Fruit fly (Drosophila melanogaster) ovary, adult (tissue): ENCODE data around the gene CG3505.
A peak's percentile ranks its signal among the peaks of the same experiment; 100 is the strongest.

Experiments
- CG17801 ChIP-seq: fragments of 200-800 bp; optimal IDR thresholded peaks from 2 replicates; lab custom pipeline; 2019; ENCODE audit warnings: missing biosample characterization, mild to moderate bottlenecking, missing genetic modification characterization, moderate library complexity; ENCODE audit not compliant: partially characterized antibody

CG3505 gene

DNA sequence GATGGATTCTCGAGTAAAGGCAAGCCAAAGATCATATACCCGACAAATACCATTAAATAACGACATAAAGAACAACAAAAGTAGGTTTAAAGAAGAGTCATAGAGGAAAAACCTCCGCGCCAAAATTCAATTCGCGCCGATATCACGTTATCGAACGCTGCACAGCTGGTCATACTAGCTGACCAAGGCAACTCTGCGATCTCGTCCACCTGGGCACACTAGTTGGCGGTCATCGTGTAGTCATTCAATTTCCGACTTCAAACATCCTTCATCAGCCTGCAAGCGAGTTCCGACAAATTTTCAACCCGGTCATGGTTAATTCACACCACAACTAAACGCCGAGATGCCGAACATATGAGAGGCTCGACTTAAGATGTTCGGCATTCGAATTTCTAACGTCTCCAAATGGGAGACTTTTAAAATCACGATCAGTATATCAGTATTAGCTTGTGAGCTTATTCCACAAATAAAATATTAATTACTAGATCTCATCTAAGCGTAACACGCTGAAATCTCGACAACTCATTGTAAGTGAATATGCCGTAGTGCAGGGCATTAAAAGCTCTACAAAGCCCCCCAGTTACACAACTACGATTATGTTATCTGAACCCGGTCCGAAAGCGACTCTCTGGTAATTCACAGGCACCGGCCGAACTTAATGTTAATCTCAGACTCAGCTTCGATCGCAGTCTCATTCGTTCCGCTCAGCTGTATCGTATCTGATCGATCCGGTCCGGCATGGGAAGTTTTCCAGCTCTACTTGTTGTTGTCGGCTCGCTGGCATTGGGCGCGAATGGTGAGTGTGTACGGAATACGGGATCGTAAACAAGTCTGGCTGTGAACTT lies at the start of gene CG3505:
Gene CG3505 (plus strand): TSS at position 688 of the 845 bp plus-strand sequence.
- no peak for TF ChIP-seq CG17801 (GFP tag; lab: Kevin White, UChicago)

DNA sequence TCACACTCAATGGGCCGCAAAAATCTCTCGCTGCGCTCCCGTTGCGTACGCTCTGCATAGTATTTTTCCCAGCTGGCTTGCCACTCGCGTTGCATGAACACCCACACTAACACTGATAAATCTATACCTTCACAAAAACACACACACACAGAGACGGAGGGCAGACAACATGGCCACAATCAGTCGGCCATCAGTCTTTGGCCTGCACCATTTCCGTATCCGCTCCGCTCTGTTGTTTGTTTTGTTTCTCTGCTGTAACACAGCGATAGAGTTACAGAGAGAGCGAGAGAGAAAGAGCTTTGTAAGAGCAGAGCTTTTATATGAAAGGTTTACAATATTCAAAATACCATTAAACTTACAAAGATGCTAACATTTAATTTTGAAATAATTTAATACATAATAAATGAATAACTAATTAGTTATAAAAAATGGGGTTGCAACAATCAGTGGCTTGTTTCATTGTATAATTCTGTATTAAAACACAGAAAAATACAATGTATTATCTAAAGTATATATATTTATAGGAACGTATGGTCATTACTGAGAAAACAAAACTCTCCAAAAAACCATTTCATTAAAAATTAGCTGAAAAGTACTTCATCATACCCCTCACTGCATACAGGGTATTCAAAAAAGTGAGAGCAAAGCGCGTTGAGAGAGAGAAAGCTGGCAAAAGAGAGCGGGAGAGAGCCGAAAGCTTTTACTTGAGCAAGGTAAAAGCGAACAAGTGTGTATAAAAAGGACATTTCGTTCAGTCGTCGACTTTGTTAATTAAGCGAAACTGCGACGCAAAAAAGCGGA lies 48.2 kb upstream of the CG3505 start, which contains the start of gene CG14853:
Gene CG14853 (plus strand): TSS at position 751 of the 801 bp plus-strand sequence.
- no peak for TF ChIP-seq CG17801 (GFP tag; lab: Kevin White, UChicago)

DNA sequence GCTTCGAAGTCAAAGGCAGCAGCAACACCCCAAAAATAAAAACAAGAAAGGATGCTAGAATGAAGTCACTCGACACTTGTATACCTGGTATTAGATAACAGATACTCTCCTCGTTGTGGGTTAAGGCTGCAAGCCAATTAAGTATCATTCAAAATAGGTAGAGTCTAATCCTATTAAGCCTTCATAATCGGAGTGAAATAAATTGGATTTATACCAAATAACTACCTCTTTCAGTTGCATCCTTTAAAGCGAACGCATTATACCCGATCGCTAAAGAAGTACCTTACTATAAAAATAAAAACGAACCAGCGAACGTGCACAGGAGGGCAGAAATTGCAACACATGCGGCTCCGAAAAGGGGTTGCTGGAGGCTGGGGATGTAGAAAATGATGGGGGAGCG lies 34.7 kb upstream of the CG3505 start:
- no peak for TF ChIP-seq CG17801 (GFP tag; lab: Kevin White, UChicago)

DNA sequence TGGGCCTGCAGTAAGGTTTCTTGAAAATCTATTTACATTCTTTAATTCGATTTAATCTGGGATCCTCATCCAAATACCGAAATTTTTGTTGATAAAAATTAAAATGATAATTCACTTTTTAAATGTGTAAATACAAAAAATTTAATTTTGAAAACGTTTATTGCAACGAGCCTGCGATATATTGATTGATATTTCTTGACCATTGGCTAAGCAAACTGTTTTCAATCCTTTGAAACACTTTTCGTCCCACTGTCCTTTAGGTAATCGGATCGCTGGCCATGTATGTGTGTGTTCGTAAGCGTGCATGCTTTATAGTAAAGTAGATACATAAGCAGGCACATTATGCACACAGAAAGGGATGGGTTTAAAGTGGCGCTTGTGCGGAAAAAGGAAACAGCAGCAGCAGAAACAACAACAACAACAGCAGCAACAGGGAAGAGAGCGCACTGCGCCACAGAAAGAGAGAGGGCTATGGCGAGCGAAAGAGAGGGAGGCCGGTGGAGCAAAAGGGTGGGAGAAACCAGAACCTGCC lies 33.1 kb upstream of the CG3505 start:
- TF ChIP-seq CG17801 (GFP tag; lab: Kevin White, UChicago) = no peak

DNA sequence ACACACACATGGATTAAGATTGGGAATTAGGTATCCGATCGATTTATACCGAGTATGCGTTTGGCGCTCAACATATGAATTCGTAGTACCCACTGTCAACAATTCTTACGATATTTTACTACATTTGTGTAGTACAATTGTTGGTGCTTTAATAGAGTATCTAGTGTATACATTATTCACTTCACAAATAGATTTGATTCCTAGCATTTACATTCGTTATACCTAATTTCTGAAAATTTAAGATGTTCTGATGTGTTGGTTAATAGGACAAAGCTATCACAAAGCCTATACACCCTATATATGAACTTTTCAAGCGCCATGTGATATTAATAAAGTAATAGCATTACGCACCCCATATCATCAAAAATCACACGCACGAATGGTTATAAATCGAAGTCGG lies 32.6 kb upstream of the CG3505 start:
- TF ChIP-seq CG17801 (GFP tag; lab: Kevin White, UChicago) = no peak

DNA sequence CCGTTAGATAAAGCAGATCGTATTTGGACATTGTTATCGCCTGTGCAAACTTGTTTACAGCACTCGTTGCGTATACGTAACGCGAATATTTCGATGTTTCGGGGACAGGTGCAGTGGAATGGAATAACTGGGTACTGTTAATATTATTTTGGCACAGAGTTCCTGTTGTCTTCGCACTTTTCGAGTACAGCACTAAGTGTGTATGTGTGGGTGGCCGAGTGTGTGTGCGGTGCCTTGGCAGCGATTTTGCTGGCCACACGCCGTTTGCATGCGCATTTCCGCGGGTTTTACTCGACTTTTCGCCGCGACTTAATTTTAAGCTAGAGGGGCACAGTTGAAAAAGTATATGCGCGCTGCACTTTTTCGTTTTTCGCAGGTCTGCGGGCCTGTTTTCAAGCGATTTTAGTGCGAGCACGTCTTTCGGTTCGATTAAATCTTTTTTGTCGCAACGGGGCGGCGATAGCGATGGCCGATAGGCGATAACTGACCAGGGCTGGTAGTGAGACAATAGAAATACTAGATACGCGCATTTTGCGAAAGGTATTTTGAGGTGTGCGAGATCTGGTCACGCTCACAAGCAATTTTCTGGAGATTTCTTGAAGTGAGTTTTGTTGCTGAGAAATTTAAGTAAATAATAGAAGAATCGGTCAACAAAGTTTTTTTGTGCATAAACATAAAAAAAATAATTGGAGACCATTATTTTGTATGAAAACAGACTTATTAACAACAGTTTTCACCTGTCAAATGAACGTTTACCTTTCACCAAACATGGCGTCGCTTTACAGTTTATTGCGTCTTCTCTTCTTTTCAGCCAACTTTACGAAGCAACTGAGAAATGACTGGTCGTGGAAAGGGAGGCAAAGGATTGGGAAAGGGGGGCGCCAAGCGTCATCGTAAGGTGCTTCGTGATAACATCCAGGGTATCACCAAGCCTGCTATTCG lies 31.8 kb upstream of the CG3505 start, which contains the start of the genes put and His4r:
Gene put (minus strand): TSS at position 489 of the 942 bp plus-strand sequence.
Gene His4r (plus strand): TSS at position 541 of the 942 bp plus-strand sequence.
- TF ChIP-seq CG17801 (GFP tag; lab: Kevin White, UChicago) = peak; percentile 29

DNA sequence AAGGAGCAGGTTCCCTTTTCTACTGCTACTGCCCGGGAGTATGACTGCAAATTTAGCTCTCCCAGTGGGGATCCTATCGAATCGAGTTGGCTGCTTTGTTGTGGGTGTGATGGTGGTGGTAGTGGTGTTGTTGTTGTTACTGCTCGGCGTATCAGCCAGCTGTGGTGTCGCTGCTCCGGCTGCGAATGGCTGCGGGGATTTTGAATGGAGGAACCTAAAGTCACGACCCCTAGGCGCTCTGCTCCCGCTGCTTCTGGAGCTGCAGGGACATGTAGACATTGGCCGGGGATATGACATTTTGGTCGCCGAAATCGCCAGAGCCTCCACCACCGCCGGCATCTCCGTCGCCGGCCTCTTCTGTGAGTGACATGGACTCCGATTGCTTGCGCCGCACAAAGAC lies 30.5 kb upstream of the CG3505 start:
- TF ChIP-seq CG17801 (GFP tag; lab: Kevin White, UChicago) = no peak

DNA sequence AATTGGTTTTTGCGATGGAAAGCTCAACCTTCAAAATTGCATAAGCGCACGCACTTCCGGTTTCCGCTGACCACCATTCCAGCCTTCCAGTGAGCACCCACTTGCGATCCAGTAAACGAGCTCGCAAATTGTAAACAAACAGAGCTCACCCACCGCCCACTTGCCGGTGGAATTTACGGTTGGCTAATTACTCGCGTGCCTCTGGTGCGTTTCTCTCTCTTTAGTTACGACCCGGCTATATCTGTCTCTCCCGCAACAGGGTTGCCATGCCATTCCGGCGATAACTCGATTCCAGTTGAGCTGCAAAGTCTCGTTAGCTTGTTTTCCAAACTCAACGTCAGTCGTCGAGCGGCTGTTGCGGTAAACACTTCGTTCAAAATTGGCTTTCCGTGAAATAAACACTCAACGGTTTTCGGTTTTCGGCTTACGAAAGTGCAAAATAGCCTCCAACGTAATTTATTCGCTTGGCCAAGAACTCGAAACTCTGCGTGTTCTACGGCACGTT lies 27.1 kb upstream of the CG3505 start, which contains the start of gene Cad88C:
Gene Cad88C (plus strand): TSS at position 360 of the 505 bp plus-strand sequence.
- TF ChIP-seq CG17801 (GFP tag; lab: Kevin White, UChicago) = peak; percentile 4

DNA sequence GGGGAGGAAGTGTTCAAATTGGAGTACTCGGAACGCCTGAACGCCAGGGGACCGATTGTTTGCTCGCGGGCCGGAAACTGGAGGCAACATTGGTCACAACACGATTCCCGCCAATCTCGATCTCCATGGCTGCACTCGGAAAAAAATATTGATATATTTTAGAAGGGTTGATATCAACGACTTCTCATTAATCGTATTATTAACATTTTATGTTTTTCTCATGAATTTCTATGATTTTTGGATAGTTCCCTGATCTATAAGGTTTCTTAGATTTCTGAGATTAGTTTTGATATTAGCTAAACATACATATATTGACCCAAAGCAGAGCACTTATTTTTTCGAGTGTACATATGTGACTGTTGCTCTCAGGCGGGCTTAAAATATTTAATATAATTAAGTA lies 25.3 kb upstream of the CG3505 start:
- TF ChIP-seq CG17801 (GFP tag; lab: Kevin White, UChicago) = no peak

DNA sequence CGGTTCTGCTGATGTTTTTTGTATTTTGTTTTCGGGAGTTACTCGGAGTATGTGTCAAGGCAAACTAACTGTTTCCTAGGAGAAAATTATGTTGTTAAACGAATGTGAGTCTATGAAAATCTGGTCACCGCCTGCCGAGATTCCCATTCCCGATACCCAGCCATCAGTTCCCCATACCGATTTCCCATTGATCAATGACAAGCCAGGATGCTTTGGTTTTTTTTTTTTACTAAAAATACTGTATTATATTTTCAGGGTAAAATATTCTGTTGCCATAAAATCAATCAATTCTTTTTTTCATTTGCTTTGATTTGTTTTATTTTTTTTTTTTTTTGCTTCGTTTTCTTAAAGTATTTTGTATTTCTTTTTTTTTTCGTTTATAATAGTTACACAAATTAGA lies 14.8 kb upstream of the CG3505 start, which contains the start of gene CG7886:
Gene CG7886 (minus strand): TSS at position 101 of the 400 bp plus-strand sequence.
- TF ChIP-seq CG17801 (GFP tag; lab: Kevin White, UChicago) = no peak

DNA sequence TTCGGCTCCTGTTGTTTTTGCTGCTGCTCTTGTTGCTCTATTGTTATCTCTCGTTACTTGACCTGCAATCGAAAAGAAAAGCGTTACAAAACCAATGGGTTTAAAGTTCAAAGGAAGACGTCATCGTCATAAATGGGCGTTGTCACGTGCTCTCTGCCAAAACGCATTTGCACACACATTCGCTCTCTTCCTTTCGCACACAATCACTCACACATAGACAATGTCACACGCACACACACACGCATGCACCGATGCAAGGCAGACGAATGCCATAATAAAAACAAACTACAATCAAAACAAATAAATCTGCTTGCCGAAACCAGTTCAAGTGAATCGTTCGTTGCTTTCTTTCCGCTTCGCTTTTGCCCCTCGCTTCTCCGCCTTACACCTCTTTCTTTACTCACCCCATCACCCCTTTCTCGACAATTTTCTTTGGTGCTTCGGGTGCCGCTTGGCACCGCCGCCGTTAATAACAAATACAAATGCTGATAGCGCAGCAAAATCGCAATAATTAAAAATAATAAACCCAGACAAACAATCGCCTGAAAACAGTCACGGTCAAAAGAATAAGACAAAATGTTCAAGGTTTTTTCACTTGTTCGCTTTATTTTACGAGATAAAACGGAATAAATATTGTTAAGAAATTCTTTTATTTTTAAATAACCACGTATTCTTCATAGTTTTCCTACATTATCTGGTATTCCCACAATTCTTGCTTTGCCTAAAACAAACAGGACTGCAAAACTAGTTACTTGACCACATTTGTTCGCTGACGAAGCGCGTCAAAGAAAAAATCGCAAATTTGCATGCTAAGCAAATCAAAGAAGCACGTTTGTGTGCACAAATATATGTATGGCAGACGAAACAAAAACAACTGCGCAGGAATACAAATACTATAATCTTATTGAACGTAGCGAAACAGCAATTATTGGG lies 7.7 kb upstream of the CG3505 start:
- TF ChIP-seq CG17801 (GFP tag; lab: Kevin White, UChicago) = peak; percentile 86

DNA sequence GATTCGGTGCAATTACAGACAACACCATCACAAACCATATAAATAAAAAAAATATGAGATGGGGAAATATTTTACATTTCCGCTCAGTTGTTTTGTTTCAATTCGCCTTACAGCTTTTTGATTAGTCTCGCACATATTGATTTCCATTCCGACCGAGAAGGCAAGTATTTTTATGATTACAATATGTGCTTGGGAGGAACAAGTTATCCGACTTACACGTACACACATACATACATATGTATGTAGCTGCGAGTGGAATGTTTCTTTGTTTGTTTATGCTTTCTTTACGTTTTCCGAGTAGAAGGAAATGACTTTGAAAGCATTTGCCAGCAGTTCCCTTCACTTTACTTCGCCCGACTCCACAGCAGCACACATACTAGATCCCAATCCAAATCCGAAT lies 6.9 kb upstream of the CG3505 start:
- TF ChIP-seq CG17801 (GFP tag; lab: Kevin White, UChicago) = no peak
